Worm (Caenorhabditis elegans) whole organism, dauer: ENCODE measurements around the gene daf-18.
"Not testable (repeated sequence)": the region's sequence is repeated elsewhere in the genome, so short reads cannot be mapped to it uniquely, and the experiment has no call there.

Experiments used
- unc-62 ChIP-seq: sonication (generic microtip); optimal IDR thresholded peaks from 2 replicates; lab custom pipeline; 2017; ENCODE audit warnings: missing biosample characterization, missing genetic modification reagents, missing genetic modification characterization

daf-18 gene

ce11 chrIV:425546-425945, 569 bp upstream of the daf-18 start:
- no peak for TF ChIP-seq unc-62 (GFP tag; lab: Kevin White, UChicago)

ce11 chrIV:422112-422511, 2.9 kb downstream of the daf-18 start:
- no peak for TF ChIP-seq unc-62 (GFP tag; lab: Kevin White, UChicago)

ce11 chrIV:420686-421085, 4.3 kb downstream of the daf-18 start:
- TF ChIP-seq unc-62 (GFP tag; lab: Kevin White, UChicago) = no peak

ce11 chrIV:419674-420073, 5.3 kb downstream of the daf-18 start, which contains the start of gene eri-1:
eri-1 (minus strand) TSS chrIV:419958.
- TF ChIP-seq unc-62 (GFP tag; lab: Kevin White, UChicago) = no peak

- no peak for TF ChIP-seq unc-62 (GFP tag; lab: Kevin White, UChicago)
These were observed 14.5 kb downstream of the daf-18 start, which contains the start of gene T07A9.12 for ce11 chrIV:410420-410891. T07A9.12 (plus strand) TSS chrIV:410867.

ce11 chrIV:409935-410334, 15.0 kb downstream of the daf-18 start, which contains the start of gene kgb-1:
kgb-1 (minus strand) TSS chrIV:410035.
- no peak for TF ChIP-seq unc-62 (GFP tag; lab: Kevin White, UChicago)

ce11 chrIV:408892-409291, 16.1 kb downstream of the daf-18 start:
- no peak for TF ChIP-seq unc-62 (GFP tag; lab: Kevin White, UChicago)

- no peak for TF ChIP-seq unc-62 (GFP tag; lab: Kevin White, UChicago)
These were observed 23.6 kb downstream of the daf-18 start, which contains the start of gene gpa-4 for ce11 chrIV:401395-401794. gpa-4 (plus strand) TSS chrIV:401695.

- TF ChIP-seq unc-62 (GFP tag; lab: Kevin White, UChicago) = no peak
These were observed 28.6 kb downstream of the daf-18 start, which contains the start of gene rrp-8 for ce11 chrIV:396373-396772. rrp-8 (plus strand) TSS chrIV:396545.

ce11 chrIV:393409-393930, 31.5 kb downstream of the daf-18 start, which contains the start of the genes T07A9.15 and nog-1:
T07A9.15 (minus strand) TSS chrIV:393546.
nog-1 (plus strand) TSS chrIV:393880.
- no peak for TF ChIP-seq unc-62 (GFP tag; lab: Kevin White, UChicago)

ce11 chrIV:390279-390678, 34.7 kb downstream of the daf-18 start, which contains the start of the genes ears-2 and uncp-18:
ears-2 (minus strand) TSS chrIV:390468.
uncp-18 (plus strand) TSS chrIV:390560.
- TF ChIP-seq unc-62 (GFP tag; lab: Kevin White, UChicago) = no peak

- TF ChIP-seq unc-62 (GFP tag; lab: Kevin White, UChicago) = no peak
These were observed 36.9 kb downstream of the daf-18 start, which contains the start of gene ssna-1 for ce11 chrIV:388073-388472. ssna-1 (plus strand) TSS chrIV:388084.

- no peak for TF ChIP-seq unc-62 (GFP tag; lab: Kevin White, UChicago)
These were observed 37.5 kb downstream of the daf-18 start for ce11 chrIV:387283-388048.

- TF ChIP-seq unc-62 (GFP tag; lab: Kevin White, UChicago) = no peak
These were observed 38.4 kb downstream of the daf-18 start, which contains the start of gene T07A9.14 for ce11 chrIV:386576-386975. T07A9.14 (plus strand) TSS chrIV:386699.

ce11 chrIV:385150-385937, 39.6 kb downstream of the daf-18 start, which contains the start of gene rps-24:
rps-24 (plus strand) TSS chrIV:385887.
- TF ChIP-seq unc-62 (GFP tag; lab: Kevin White, UChicago) = not testable (repeated sequence)
